Fruit fly (Drosophila melanogaster) whole organism, embryonic: ENCODE measurements around the gene path.

Source experiments
- Abd-B ChIP-seq: fragments of 200-800 bp; sonication (Bioruptor generic); optimal IDR thresholded peaks from 2 replicates; lab custom pipeline; 2018; ENCODE audit warnings: missing biosample characterization, mild to moderate bottlenecking, missing genetic modification characterization, moderate library complexity
- Blimp-1 ChIP-seq: fragments of 200-800 bp; sonication (Bioruptor generic); optimal IDR thresholded peaks from 3 replicates; lab custom pipeline; 2018; ENCODE audit warnings: missing biosample characterization, missing genetic modification characterization, mild to moderate bottlenecking, moderate library complexity, missing genetic modification reagents
- CG10543 ChIP-seq: fragments of 200-800 bp; sonication (Bioruptor generic); optimal IDR thresholded peaks from 3 replicates; lab custom pipeline; 2017; ENCODE audit warnings: missing biosample characterization, mild to moderate bottlenecking, missing genetic modification characterization, moderate library complexity
- CG11247 ChIP-seq: fragments of 200-800 bp; sonication (Bioruptor generic); IDR thresholded peaks from 2 replicates; pipeline ENCODE4 v1.3.6; 2022; ENCODE audit warnings: missing biosample characterization, missing genetic modification characterization
- CG12942 ChIP-seq: fragments of 200-800 bp; sonication (Bioruptor generic); optimal IDR thresholded peaks from 3 replicates; lab custom pipeline; 2016; ENCODE audit warnings: missing biosample characterization, missing genetic modification characterization
- CG13287 ChIP-seq: fragments of 200-800 bp; sonication (Bioruptor generic); IDR thresholded peaks from 2 replicates; pipeline ENCODE4 v1.3.6; 2022; ENCODE audit warnings: missing biosample characterization, missing genetic modification characterization; ENCODE audit not compliant: partially characterized antibody
- CG13894 ChIP-seq: fragments of 200-800 bp; sonication (Bioruptor generic); optimal IDR thresholded peaks from 3 replicates; lab custom pipeline; 2018; ENCODE audit warnings: missing biosample characterization, mild to moderate bottlenecking, missing genetic modification characterization, moderate library complexity
- CG14965 ChIP-seq: fragments of 200-800 bp; sonication (Bioruptor generic); optimal IDR thresholded peaks from 2 replicates; lab custom pipeline; 2016; ENCODE audit warnings: missing biosample characterization, missing genetic modification characterization, borderline replicate concordance
- CG1529 ChIP-seq: fragments of 200-800 bp; sonication (Bioruptor generic); optimal IDR thresholded peaks from 3 replicates; lab custom pipeline; 2018; ENCODE audit warnings: missing biosample characterization, missing genetic modification characterization
- CG18476 ChIP-seq: fragments of 200-800 bp; sonication (Bioruptor generic); optimal IDR thresholded peaks from 2 replicates; lab custom pipeline; 2016; ENCODE audit warnings: missing biosample characterization, mild to moderate bottlenecking, missing genetic modification characterization
- CG2678 ChIP-seq: fragments of 200-800 bp; sonication (Bioruptor generic); optimal IDR thresholded peaks from 3 replicates; lab custom pipeline; 2019; ENCODE audit warnings: missing biosample characterization, mild to moderate bottlenecking, missing genetic modification characterization, moderate library complexity
- CG32772 ChIP-seq: fragments of 200-800 bp; sonication (Bioruptor generic); IDR thresholded peaks from 2 replicates; pipeline ENCODE4 v1.3.6; 2022; ENCODE audit warnings: missing biosample characterization, missing genetic modification characterization
- CG33213 ChIP-seq: fragments of 200-800 bp; sonication (Bioruptor generic); optimal IDR thresholded peaks from 3 replicates; lab custom pipeline; 2016; ENCODE audit warnings: missing biosample characterization, missing genetic modification characterization
- CG4282 ChIP-seq: fragments of 200-800 bp; sonication (Bioruptor generic); optimal IDR thresholded peaks from 2 replicates; lab custom pipeline; 2016; ENCODE audit warnings: missing biosample characterization, missing genetic modification characterization
- CG4328 ChIP-seq: fragments of 200-800 bp; sonication (Bioruptor generic); optimal IDR thresholded peaks from 3 replicates; lab custom pipeline; 2017; ENCODE audit warnings: missing biosample characterization, missing genetic modification reagents, missing genetic modification characterization
- CG4707 ChIP-seq: fragments of 200-800 bp; sonication (Bioruptor generic); optimal IDR thresholded peaks from 2 replicates; lab custom pipeline; 2018; ENCODE audit warnings: missing biosample characterization, mild to moderate bottlenecking, missing genetic modification characterization, moderate library complexity
- CG5180 ChIP-seq: fragments of 200-800 bp; sonication (Bioruptor generic); optimal IDR thresholded peaks from 3 replicates; lab custom pipeline; 2017; ENCODE audit warnings: missing biosample characterization, missing genetic modification characterization, mild to moderate bottlenecking, moderate library complexity, missing genetic modification reagents
- CG7271 ChIP-seq: fragments of 200-800 bp; sonication (Bioruptor generic); optimal IDR thresholded peaks from 2 replicates; lab custom pipeline; 2018; ENCODE audit warnings: missing biosample characterization, mild to moderate bottlenecking, missing genetic modification characterization, moderate library complexity
- CG7357 ChIP-seq: fragments of 200-800 bp; sonication (Bioruptor generic); IDR thresholded peaks from 3 replicates; pipeline ENCODE4 v1.3.6; 2022; ENCODE audit warnings: missing biosample characterization, missing genetic modification characterization
- CG7745 ChIP-seq: fragments of 200-800 bp; sonication (Bioruptor generic); optimal IDR thresholded peaks from 2 replicates; lab custom pipeline; 2018; ENCODE audit warnings: missing biosample characterization, mild to moderate bottlenecking, missing genetic modification characterization, moderate library complexity
- Camta ChIP-seq: fragments of 200-800 bp; sonication (Bioruptor generic); optimal IDR thresholded peaks from 2 replicates; lab custom pipeline; 2016; ENCODE audit warnings: missing biosample characterization, missing genetic modification characterization
- D ChIP-seq, 2 experiments: fragments of 200-800 bp in 1 of 2; fragments of >200 bp in 1 of 2; sonication (Bioruptor generic) in 1 of 2; optimal IDR thresholded peaks; 2 replicates in 1 of 2; 3 replicates in 1 of 2; lab custom pipeline; 2017; ENCODE audit warnings: mild to moderate bottlenecking in 1 of 2, missing biosample characterization in 1 of 2, missing genetic modification characterization in 1 of 2, missing genetic modification reagents in 1 of 2
- Dbx ChIP-seq: fragments of 200-800 bp; sonication (Bioruptor generic); IDR thresholded peaks from 3 replicates; pipeline ENCODE4 v1.3.6; 2022; ENCODE audit warnings: missing biosample characterization, missing genetic modification characterization
- E2f1 ChIP-seq: fragments of 200-800 bp; sonication (Bioruptor generic); IDR thresholded peaks from 2 replicates; pipeline ENCODE4 v1.3.6; 2022; ENCODE audit warnings: missing biosample characterization, missing genetic modification characterization
- Eip74EF ChIP-seq, 2 experiments: fragments of 200-800 bp in 1 of 2; fragments of >200 bp in 1 of 2; sonication (Bioruptor generic) in 1 of 2; optimal IDR thresholded peaks; 2 replicates each; lab custom pipeline; 2017 to 2019; ENCODE audit warnings: missing biosample characterization in 2 of 2, missing genetic modification characterization in 2 of 2, mild to moderate bottlenecking in 1 of 2, moderate library complexity in 1 of 2
- HLH54F ChIP-seq: fragments of 200-800 bp; sonication (Bioruptor generic); optimal IDR thresholded peaks from 3 replicates; lab custom pipeline; 2016; ENCODE audit warnings: missing biosample characterization, missing genetic modification characterization
- HLHmδ ChIP-seq: fragments of 200-800 bp; sonication (Bioruptor generic); optimal IDR thresholded peaks from 2 replicates; lab custom pipeline; 2018; ENCODE audit warnings: missing biosample characterization, mild to moderate bottlenecking, missing genetic modification characterization, moderate library complexity
- Hand ChIP-seq: fragments of 200-800 bp; sonication (Bioruptor generic); optimal IDR thresholded peaks from 2 replicates; lab custom pipeline; 2017; ENCODE audit warnings: mild to moderate bottlenecking, missing biosample characterization, missing genetic modification reagents, missing genetic modification characterization
- Hey ChIP-seq: fragments of 200-800 bp; sonication (Bioruptor generic); optimal IDR thresholded peaks from 3 replicates; lab custom pipeline; 2018; ENCODE audit warnings: missing biosample characterization, mild to moderate bottlenecking, missing genetic modification characterization
- Med ChIP-seq: fragments of 200-800 bp; sonication (Bioruptor generic); peaks from one replicate; lab custom pipeline; 2016; ENCODE audit warnings: missing biosample characterization, missing genetic modification characterization, mild to moderate bottlenecking, inconsistent platforms, moderate library complexity
- Neu2 ChIP-seq: fragments of 200-800 bp; sonication (Bioruptor generic); optimal IDR thresholded peaks from 3 replicates; lab custom pipeline; 2016; ENCODE audit warnings: missing biosample characterization, missing genetic modification characterization, borderline replicate concordance
- Pdp1 ChIP-seq, 2 experiments: fragments of 200-800 bp; sonication (Bioruptor generic); optimal IDR thresholded peaks; 3 replicates each; lab custom pipeline; 2016; ENCODE audit warnings: missing biosample characterization in 2 of 2, missing genetic modification characterization in 2 of 2, mild to moderate bottlenecking in 1 of 2, moderate library complexity in 1 of 2
- Rfx ChIP-seq: fragments of 200-800 bp; sonication (Bioruptor generic); IDR thresholded peaks from 2 replicates; pipeline ENCODE4 v1.3.6; 2022; ENCODE audit warnings: missing biosample characterization, missing genetic modification characterization
- ash1 ChIP-seq: fragments of 200-800 bp; sonication (Bioruptor generic); optimal IDR thresholded peaks from 2 replicates; lab custom pipeline; 2018; ENCODE audit warnings: missing biosample characterization, mild to moderate bottlenecking, missing genetic modification characterization
- dan ChIP-seq: fragments of 200-800 bp; sonication (Bioruptor generic); IDR thresholded peaks from 2 replicates; pipeline ENCODE4 v1.3.6; 2022; ENCODE audit warnings: missing biosample characterization, missing genetic modification characterization
- grn ChIP-seq: fragments of 200-800 bp; sonication (Bioruptor generic); optimal IDR thresholded peaks from 3 replicates; lab custom pipeline; 2017; ENCODE audit warnings: missing biosample characterization, missing genetic modification characterization
- hkb ChIP-seq, 2 experiments: fragments of 200-800 bp in 1 of 2; fragments of >200 bp in 1 of 2; sonication (Bioruptor generic) in 1 of 2; IDR thresholded peaks in 1 of 2; optimal IDR thresholded peaks in 1 of 2; 2 replicates each; pipeline versions ENCODE4 v1.3.6 to Lab custom; 2017 to 2022; ENCODE audit warnings: missing biosample characterization in 1 of 2, missing genetic modification characterization in 1 of 2
- kah ChIP-seq: fragments of 200-800 bp; sonication (Bioruptor generic); optimal IDR thresholded peaks from 2 replicates; lab custom pipeline; 2018; ENCODE audit warnings: missing biosample characterization, mild to moderate bottlenecking, missing genetic modification characterization
- ken ChIP-seq: fragments of 200-800 bp; sonication (Bioruptor generic); IDR thresholded peaks from 3 replicates; pipeline ENCODE4 v1.3.6; 2022; ENCODE audit warnings: missing biosample characterization, missing genetic modification characterization
- maf-S ChIP-seq: fragments of 200-800 bp; sonication (Bioruptor generic); optimal IDR thresholded peaks from 2 replicates; lab custom pipeline; 2016; ENCODE audit warnings: missing biosample characterization, missing genetic modification characterization
- nom ChIP-seq: fragments of 200-800 bp; sonication (Bioruptor generic); optimal IDR thresholded peaks from 2 replicates; lab custom pipeline; 2017; ENCODE audit warnings: missing biosample characterization, missing genetic modification characterization, mild to moderate bottlenecking, moderate library complexity, missing genetic modification reagents
- pum ChIP-seq: fragments of 200-800 bp; sonication (Bioruptor generic); optimal IDR thresholded peaks from 2 replicates; lab custom pipeline; 2016; ENCODE audit warnings: missing biosample characterization, missing genetic modification characterization
- sr ChIP-seq: fragments of 200-800 bp; sonication (Bioruptor generic); IDR thresholded peaks from 3 replicates; pipeline ENCODE4 v1.3.6; 2022; ENCODE audit warnings: missing biosample characterization, missing genetic modification characterization
- stc ChIP-seq: fragments of 200-800 bp; sonication (Bioruptor generic); IDR thresholded peaks from 2 replicates; pipeline ENCODE4 v1.3.6; 2022; ENCODE audit warnings: missing biosample characterization, missing genetic modification characterization
- ttk ChIP-seq: fragments of 200-800 bp; sonication (Bioruptor generic); IDR thresholded peaks from 2 replicates; pipeline ENCODE4 v2.1.2; 2022; ENCODE audit warnings: missing biosample characterization, missing genetic modification characterization
- twi ChIP-seq: fragments of 200-800 bp; optimal IDR thresholded peaks from 2 replicates; lab custom pipeline; 2019; ENCODE audit warnings: missing biosample characterization, mild to moderate bottlenecking, missing genetic modification characterization, moderate library complexity
- wor ChIP-seq: fragments of 200-800 bp; sonication (Bioruptor generic); IDR thresholded peaks from 2 replicates; pipeline ENCODE4 v1.3.6; 2022; ENCODE audit warnings: missing biosample characterization, missing genetic modification characterization
- zen2 ChIP-seq: fragments of 200-800 bp; sonication (Bioruptor generic); IDR thresholded peaks from 3 replicates; pipeline ENCODE4 v1.3.6; 2022; ENCODE audit warnings: missing biosample characterization, missing genetic modification characterization; ENCODE audit not compliant: partially characterized antibody
- zf30C ChIP-seq: fragments of 200-800 bp; sonication (Bioruptor generic); optimal IDR thresholded peaks from 3 replicates; lab custom pipeline; 2018; ENCODE audit warnings: missing biosample characterization, mild to moderate bottlenecking, missing genetic modification characterization
- zfh2 ChIP-seq: fragments of 200-800 bp; sonication (Bioruptor generic); optimal IDR thresholded peaks from 2 replicates; lab custom pipeline; 2016; ENCODE audit warnings: missing biosample characterization, missing genetic modification characterization

path gene

dm6 chr3L:9547910-9548309, 42.8 kb upstream of the path start:
- TF ChIP-seq E2f1 (GFP tag; lab: Robert Waterston, UW) (no peak), zfh2 (GFP tag; lab: Kevin White, UChicago) (no peak), Camta (GFP tag; lab: Kevin White, UChicago) (no peak), dan (GFP tag; lab: Robert Waterston, UW) (no peak), zf30C (GFP tag; lab: Kevin White, UChicago) (no peak), ttk (GFP tag; lab: Robert Waterston, UW) (no peak), CG18476 (GFP tag; lab: Kevin White, UChicago) (peak; percentile 40), wor (GFP tag; lab: Robert Waterston, UW) (no peak), CG32772 (GFP tag; lab: Robert Waterston, UW) (no peak), hkb (optimal IDR thresholded peaks at IDR 0.05; lab: Kevin White, UChicago) (peak; percentile 66), hkb (GFP tag; IDR thresholded peaks at IDR 0.05; lab: Robert Waterston, UW) (no peak), maf-S (GFP tag; lab: Kevin White, UChicago) (no peak), HLH54F (GFP tag; lab: Kevin White, UChicago) (no peak), CG4282 (GFP tag; lab: Kevin White, UChicago) (no peak), Blimp-1 (GFP tag; lab: Kevin White, UChicago) (peak; percentile 92), CG1529 (GFP tag; lab: Kevin White, UChicago) (no peak), sr (no peak), pum (GFP tag; lab: Kevin White, UChicago) (no peak), CG2678 (tag; lab: Kevin White, UChicago) (no peak), D (optimal IDR thresholded peaks at IDR 0.05; lab: Kevin White, UChicago) (no peak), D (GFP tag; optimal IDR thresholded peaks at IDR 0.05; lab: Kevin White, UChicago) (no peak), CG7271 (no peak), CG10543 (GFP tag; lab: Kevin White, UChicago) (no peak), CG13287 (no peak), CG12942 (GFP tag; lab: Kevin White, UChicago) (no peak), Abd-B (GFP tag; lab: Kevin White, UChicago) (no peak), CG33213 (GFP tag; lab: Kevin White, UChicago) (no peak), twi (tag; lab: Kevin White, UChicago) (no peak), CG7357 (GFP tag; lab: Robert Waterston, UW) (no peak), Neu2 (no peak), CG7745 (tag; lab: Kevin White, UChicago) (no peak), CG5180 (no peak), grn (no peak), Hey (no peak), Pdp1 (GFP tag; optimal IDR thresholded peaks at IDR 0.05; lab: Kevin White, UChicago) (peak in 1 of 2 experiments; percentile 7), CG4707 (GFP tag; lab: Kevin White, UChicago) (no peak), CG4328 (GFP tag; lab: Kevin White, UChicago) (no peak)

- TF ChIP-seq CG14965 (GFP tag; lab: Kevin White, UChicago) (no peak), ken (GFP tag; lab: Robert Waterston, UW) (0 out of 3 replicates have a peak, but pooled peaks have one; percentile 20), Med (GFP tag; lab: Kevin White, UChicago) (peak; percentile 82), CG11247 (GFP tag; lab: Robert Waterston, UW) (no peak), CG13894 (peak; percentile 31), HLHmδ (no peak), zen2 (GFP tag; lab: Robert Waterston, UW) (peak; percentile 69), kah (GFP tag; lab: Kevin White, UChicago) (peak; percentile 16), Eip74EF (GFP tag; optimal IDR thresholded peaks at IDR 0.05; lab: Kevin White, UChicago) (peak in 1 of 2 experiments; percentile 40), Hand (GFP tag; lab: Kevin White, UChicago) (peak; percentile 28), Dbx (GFP tag; lab: Robert Waterston, UW) (peak; percentile 49; the same call in 1 of the 3 replicates), Rfx (GFP tag; lab: Robert Waterston, UW) (peak; percentile 25; the same call in 1 of the 2 replicates), stc (GFP tag; lab: Robert Waterston, UW) (0 out of 2 replicates have a peak, but pooled peaks have one; percentile 14), nom (peak; percentile 82), ash1 (peak; percentile 8)
Measured at dm6 chr3L:9546875-9547324, 41.8 kb upstream of the path start, which contains the start of gene CG42673. Gene CG42673, plus strand, starts transcription at chr3L:9547220.
